Worm (Caenorhabditis elegans) whole organism, L3 larva: ENCODE measurements around the gene oac-10.

Experiments used
- R02D3.7 ChIP-seq: fragments of 150-350 bp; optimal IDR thresholded peaks from 2 replicates; lab custom pipeline; 2014; ENCODE audit warnings: missing biosample characterization, missing genetic modification characterization
- ZK546.5 ChIP-seq: sonication (generic microtip); optimal IDR thresholded peaks from 2 replicates; lab custom pipeline; 2017; ENCODE audit warnings: missing biosample characterization, missing genetic modification characterization
- aly-2 ChIP-seq: fragments of 150-350 bp; optimal IDR thresholded peaks from 2 replicates; lab custom pipeline; 2014; ENCODE audit warnings: missing biosample characterization, missing genetic modification characterization
- ama-1 ChIP-seq: fragments of 150-350 bp; optimal IDR thresholded peaks from 2 replicates; lab custom pipeline; 2018
- ceh-16 ChIP-seq: sonication (generic microtip); optimal IDR thresholded peaks from 2 replicates; lab custom pipeline; 2017; ENCODE audit warnings: missing biosample characterization, missing genetic modification characterization
- ceh-28 ChIP-seq: fragments of 150-350 bp; optimal IDR thresholded peaks from 2 replicates; lab custom pipeline; 2014; ENCODE audit warnings: missing biosample characterization, missing genetic modification reagents, missing genetic modification characterization
- ceh-82 ChIP-seq: fragments of 150-350 bp; optimal IDR thresholded peaks from 2 replicates; lab custom pipeline; 2014; ENCODE audit warnings: missing biosample characterization, missing genetic modification characterization
- ceh-9 ChIP-seq: sonication (generic microtip); optimal IDR thresholded peaks from 2 replicates; lab custom pipeline; 2018; ENCODE audit warnings: missing biosample characterization, missing genetic modification characterization
- egl-27 ChIP-seq: sonication (generic microtip); optimal IDR thresholded peaks from 4 replicates; lab custom pipeline; 2017; ENCODE audit warnings: missing biosample characterization, missing genetic modification reagents, missing genetic modification characterization
- egl-5 ChIP-seq: fragments of 150-350 bp; optimal IDR thresholded peaks from 2 replicates; lab custom pipeline; 2017; ENCODE audit warnings: missing biosample characterization, missing genetic modification reagents, missing genetic modification characterization, inconsistent platforms
- elt-1 ChIP-seq: fragments of 150-350 bp; optimal IDR thresholded peaks from 2 replicates; lab custom pipeline; 2014; ENCODE audit warnings: missing biosample characterization, missing genetic modification characterization
- elt-2 ChIP-seq: sonication (generic microtip); optimal IDR thresholded peaks from 2 replicates; lab custom pipeline; 2016; ENCODE audit warnings: missing genetic modification reagents, mild to moderate bottlenecking, missing genetic modification characterization, missing compliant biosample characterization
- elt-3 ChIP-seq, 3 experiments: fragments of 150-350 bp in 1 of 3; sonication (generic microtip) in 2 of 3; optimal IDR thresholded peaks; 2 replicates in 2 of 3; 4 replicates in 1 of 3; lab custom pipeline; 2014 to 2017; ENCODE audit warnings: missing biosample characterization in 3 of 3, missing genetic modification characterization in 3 of 3
- eor-1 ChIP-seq, 2 experiments: fragments of 150-350 bp; optimal IDR thresholded peaks; 2 replicates each; lab custom pipeline; 2014 to 2018; ENCODE audit warnings: missing biosample characterization in 2 of 2, missing genetic modification characterization in 2 of 2
- fkh-10 ChIP-seq: sonication (generic microtip); optimal IDR thresholded peaks from 2 replicates; lab custom pipeline; 2017; ENCODE audit warnings: missing biosample characterization, missing genetic modification reagents, missing genetic modification characterization
- fkh-2 ChIP-seq: fragments of 150-350 bp; optimal IDR thresholded peaks from 2 replicates; lab custom pipeline; 2014; ENCODE audit warnings: missing biosample characterization, missing genetic modification reagents, missing genetic modification characterization
- fos-1 ChIP-seq: fragments of 150-350 bp; optimal IDR thresholded peaks from 2 replicates; lab custom pipeline; 2014; ENCODE audit warnings: missing biosample characterization, missing genetic modification characterization
- hmg-11 ChIP-seq: sonication (generic microtip); optimal IDR thresholded peaks from 2 replicates; lab custom pipeline; 2016; ENCODE audit warnings: missing genetic modification characterization, missing compliant biosample characterization
- jun-1 ChIP-seq: fragments of 150-350 bp; optimal IDR thresholded peaks from 2 replicates; lab custom pipeline; 2014; ENCODE audit warnings: missing biosample characterization, missing genetic modification reagents, missing genetic modification characterization
- lin-15B ChIP-seq: fragments of 150-350 bp; optimal IDR thresholded peaks from 2 replicates; lab custom pipeline; 2014; ENCODE audit warnings: missing biosample characterization, missing genetic modification characterization
- lin-39 ChIP-seq: fragments of 150-350 bp; optimal IDR thresholded peaks from 2 replicates; lab custom pipeline; 2018; ENCODE audit warnings: missing biosample characterization, missing genetic modification reagents, missing genetic modification characterization
- lsy-12 ChIP-seq: sonication (generic microtip); optimal IDR thresholded peaks from 2 replicates; lab custom pipeline; 2016; ENCODE audit warnings: mild to moderate bottlenecking, missing genetic modification characterization, missing compliant biosample characterization
- mdl-1 ChIP-seq: fragments of 150-350 bp; optimal IDR thresholded peaks from 2 replicates; lab custom pipeline; 2014; ENCODE audit warnings: missing biosample characterization, missing genetic modification characterization
- mml-1 ChIP-seq: fragments of 150-350 bp; sonication (generic microtip); optimal IDR thresholded peaks from 3 replicates; lab custom pipeline; 2014; ENCODE audit warnings: missing biosample characterization, missing genetic modification characterization
- nfya-1 ChIP-seq: sonication (generic microtip); optimal IDR thresholded peaks from 2 replicates; lab custom pipeline; 2017; ENCODE audit warnings: missing genetic modification characterization, mild to moderate bottlenecking, missing compliant biosample characterization, antibody characterized with exemption, moderate library complexity; ENCODE audit not compliant: insufficient read depth
- nhr-11 ChIP-seq: fragments of 150-350 bp; optimal IDR thresholded peaks from 2 replicates; lab custom pipeline; 2014; ENCODE audit warnings: missing biosample characterization, missing genetic modification characterization
- nhr-12 ChIP-seq: fragments of 150-350 bp; optimal IDR thresholded peaks from 2 replicates; lab custom pipeline; 2014; ENCODE audit warnings: missing biosample characterization, missing genetic modification characterization
- nhr-23 ChIP-seq: fragments of 150-350 bp; optimal IDR thresholded peaks from 2 replicates; lab custom pipeline; 2014; ENCODE audit warnings: missing biosample characterization, missing genetic modification reagents, missing genetic modification characterization
- nhr-237 ChIP-seq: fragments of 150-350 bp; optimal IDR thresholded peaks from 2 replicates; lab custom pipeline; 2014; ENCODE audit warnings: missing biosample characterization, missing genetic modification characterization
- nhr-25 ChIP-seq: sonication (generic microtip); optimal IDR thresholded peaks from 2 replicates; lab custom pipeline; 2017; ENCODE audit warnings: missing biosample characterization, missing genetic modification characterization
- nhr-28 ChIP-seq: fragments of 150-350 bp; optimal IDR thresholded peaks from 2 replicates; lab custom pipeline; 2014; ENCODE audit warnings: missing biosample characterization, missing genetic modification characterization
- nhr-43 ChIP-seq: sonication (generic microtip); optimal IDR thresholded peaks from 2 replicates; lab custom pipeline; 2016; ENCODE audit warnings: mild to moderate bottlenecking, missing genetic modification characterization, missing compliant biosample characterization; ENCODE audit not compliant: poor library complexity, severe bottlenecking
- nhr-67 ChIP-seq: fragments of 150-350 bp; optimal IDR thresholded peaks from 2 replicates; lab custom pipeline; 2014; ENCODE audit warnings: missing biosample characterization, missing genetic modification characterization
- nhr-76 ChIP-seq: fragments of 150-350 bp; sonication (generic microtip); optimal IDR thresholded peaks from 5 replicates; lab custom pipeline; 2014; ENCODE audit warnings: missing biosample characterization, missing genetic modification characterization
- nhr-77 ChIP-seq: fragments of 150-350 bp; optimal IDR thresholded peaks from 2 replicates; lab custom pipeline; 2014; ENCODE audit warnings: missing biosample characterization, missing genetic modification characterization
- pha-4 ChIP-seq: fragments of 150-350 bp; optimal IDR thresholded peaks from 2 replicates; lab custom pipeline; 2014; ENCODE audit warnings: missing biosample characterization, missing genetic modification reagents, missing genetic modification characterization
- pqm-1 ChIP-seq: fragments of 150-350 bp; optimal IDR thresholded peaks from 2 replicates; lab custom pipeline; 2017; ENCODE audit warnings: missing biosample characterization, missing genetic modification characterization, inconsistent platforms
- sea-2 ChIP-seq: fragments of 150-350 bp; sonication (generic microtip); optimal IDR thresholded peaks from 4 replicates; lab custom pipeline; 2014; ENCODE audit warnings: missing biosample characterization, missing genetic modification reagents, missing genetic modification characterization
- skn-1 ChIP-seq: fragments of 150-350 bp; optimal IDR thresholded peaks from 2 replicates; lab custom pipeline; 2014; ENCODE audit warnings: missing biosample characterization, missing genetic modification characterization
- snpc-4 ChIP-seq: fragments of 150-350 bp; optimal IDR thresholded peaks from 2 replicates; lab custom pipeline; 2014; ENCODE audit warnings: missing biosample characterization, missing genetic modification characterization
- tbx-2 ChIP-seq: sonication (generic microtip); optimal IDR thresholded peaks from 2 replicates; lab custom pipeline; 2016; ENCODE audit warnings: mild to moderate bottlenecking, missing genetic modification characterization, missing compliant biosample characterization
- unc-39 ChIP-seq: sonication (generic microtip); optimal IDR thresholded peaks from 4 replicates; lab custom pipeline; 2017; ENCODE audit warnings: missing biosample characterization, missing genetic modification characterization
- unc-62 ChIP-seq: fragments of 150-350 bp; sonication (generic microtip); optimal IDR thresholded peaks from 4 replicates; lab custom pipeline; 2014; ENCODE audit warnings: missing biosample characterization, missing genetic modification reagents, missing genetic modification characterization
- zag-1 ChIP-seq: fragments of 150-350 bp; optimal IDR thresholded peaks from 2 replicates; lab custom pipeline; 2014; ENCODE audit warnings: missing biosample characterization, missing genetic modification characterization
- ztf-11 ChIP-seq: fragments of 150-350 bp; optimal IDR thresholded peaks from 2 replicates; lab custom pipeline; 2014; ENCODE audit warnings: missing biosample characterization, missing genetic modification characterization
- ztf-4 ChIP-seq: fragments of 150-350 bp; optimal IDR thresholded peaks from 2 replicates; lab custom pipeline; 2014; ENCODE audit warnings: missing biosample characterization, missing genetic modification characterization

Gene oac-10

DNA sequence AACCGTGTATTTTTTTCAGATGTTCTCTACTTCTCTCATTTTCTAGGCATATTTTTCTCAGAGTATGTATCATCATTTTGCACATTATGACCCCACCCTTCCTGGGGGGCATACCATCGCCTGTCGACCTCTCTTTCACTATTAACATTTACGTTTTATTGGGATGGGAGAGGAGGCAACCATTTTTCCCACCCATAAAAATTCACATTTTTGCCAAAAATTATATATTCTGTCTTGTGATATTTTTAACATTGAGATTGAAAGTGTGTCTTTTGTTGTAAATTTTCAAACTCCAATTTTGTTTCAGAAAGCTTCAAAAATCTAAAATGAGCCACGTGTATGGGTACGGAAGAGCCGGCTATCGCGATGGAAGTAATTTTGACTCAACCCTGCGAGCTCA, 25.1 kb downstream of the oac-10 start, which contains the start of gene F53C3.7:
TSS of gene F53C3.7 (plus strand) at position 301 of the 400 bp plus-strand sequence.
- TF ChIP-seq lsy-12 (no peak), ztf-11 (tag; lab: Kevin White, UChicago) (no peak), ceh-16 (tag; lab: Kevin White, UChicago) (no peak), skn-1 (no peak), nhr-67 (tag; lab: Kevin White, UChicago) (no peak), elt-1 (tag; lab: Kevin White, UChicago) (no peak), nhr-28 (tag; lab: Kevin White, UChicago) (no peak), egl-5 (tag; lab: Kevin White, UChicago) (no peak), mdl-1 (tag; lab: Kevin White, UChicago) (no peak), zag-1 (tag; lab: Kevin White, UChicago) (no peak), ama-1 (lab: Kevin White, UChicago) (no peak)

DNA sequence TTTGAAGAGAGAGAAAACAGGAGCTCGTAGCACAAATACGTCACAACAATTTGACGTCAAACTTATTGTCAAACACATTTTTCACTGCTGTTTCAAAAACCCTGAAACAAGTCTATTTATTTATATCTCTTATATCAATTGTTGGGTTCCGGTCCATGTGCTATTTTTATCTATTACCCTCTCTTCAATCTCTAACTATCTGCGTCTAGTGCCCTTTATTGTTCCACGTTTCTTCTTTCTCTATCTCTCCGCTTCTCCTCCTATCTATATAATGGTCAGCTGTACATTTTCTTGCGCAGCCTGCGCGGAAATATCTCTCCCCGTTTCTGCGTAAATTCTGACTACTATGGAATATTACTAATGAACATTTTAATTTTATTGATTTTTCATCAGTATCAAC, 27.2 kb downstream of the oac-10 start:
- TF ChIP-seq nhr-43 (tag; lab: Kevin White, UChicago) = peak; percentile 1
- TF ChIP-seq egl-5 (tag; lab: Kevin White, UChicago) = peak; percentile 13
- no peak for TF ChIP-seq eor-1 (tag; optimal IDR thresholded peaks at IDR 0.05; lab: Kevin White, UChicago)
- no peak for TF ChIP-seq snpc-4 (tag; lab: Kevin White, UChicago)
- TF ChIP-seq nhr-76 (tag; lab: Kevin White, UChicago) = no peak
- TF ChIP-seq ama-1 (lab: Kevin White, UChicago) = no peak
- TF ChIP-seq nfya-1 = peak; percentile 61
- peak; percentile 38 for TF ChIP-seq ceh-28 (tag; lab: Kevin White, UChicago)
- TF ChIP-seq pha-4 (tag; lab: Kevin White, UChicago) = peak; percentile 52
- TF ChIP-seq nhr-23 = peak; percentile 23
- TF ChIP-seq hmg-11 = no peak

DNA sequence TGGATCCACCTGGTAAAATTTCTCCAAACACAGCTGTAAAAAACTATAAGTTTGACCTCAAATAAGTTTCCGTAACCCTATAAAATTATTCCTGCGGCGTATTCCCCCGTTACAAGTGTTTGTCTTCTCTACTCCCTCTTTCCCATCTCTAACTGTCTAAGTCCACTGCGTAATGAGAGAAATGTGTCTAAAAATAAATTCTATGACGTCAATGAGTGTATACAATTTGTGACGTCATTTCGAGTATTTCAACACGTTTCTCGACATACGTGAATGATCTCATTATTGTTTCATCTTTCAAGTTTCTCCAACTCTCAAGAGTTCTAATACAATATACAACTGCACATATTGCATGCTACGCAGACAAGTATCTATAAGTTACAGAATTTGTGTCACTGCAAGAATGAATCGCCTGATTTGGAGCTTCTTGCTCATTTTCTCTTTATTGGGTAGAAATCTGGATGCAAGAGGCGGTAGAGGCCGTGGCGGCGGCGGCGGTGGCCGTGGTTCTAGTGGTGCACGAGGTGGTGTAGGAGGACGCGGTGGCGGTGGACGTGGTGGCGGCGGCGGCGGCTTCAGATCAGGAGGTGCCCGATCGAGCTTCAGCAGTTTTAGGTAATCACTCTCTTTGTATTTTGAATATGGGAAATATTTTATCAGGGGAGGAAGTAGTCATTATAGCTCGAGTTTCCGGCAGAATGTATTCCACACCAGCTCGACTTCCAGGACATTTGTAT, 28.2 kb downstream of the oac-10 start, which contains the start of gene F53C3.6:
TSS of gene F53C3.6 (plus strand) at position 385 of the 737 bp plus-strand sequence.
- no peak for TF ChIP-seq ceh-9 (tag; lab: Kevin White, UChicago)
- TF ChIP-seq lin-39 = peak; percentile 4
- no peak for TF ChIP-seq ztf-11 (tag; lab: Kevin White, UChicago)
- no peak for TF ChIP-seq hmg-11
- TF ChIP-seq elt-1 (tag; lab: Kevin White, UChicago) = no peak
- TF ChIP-seq fos-1 (tag; lab: Kevin White, UChicago) = no peak
- TF ChIP-seq unc-62 (GFP tag; lab: Kevin White, UChicago) = no peak
- TF ChIP-seq nhr-23 = no peak
- TF ChIP-seq elt-2 (tag; lab: Kevin White, UChicago) = peak; percentile 44
- peak; percentile 40 for TF ChIP-seq egl-27 (tag; lab: Kevin White, UChicago)
- no peak for TF ChIP-seq sea-2 (GFP tag; lab: Kevin White, UChicago)
- TF ChIP-seq ztf-4 (tag; lab: Kevin White, UChicago) = no peak
- no peak for TF ChIP-seq zag-1 (tag; lab: Kevin White, UChicago)
- no peak for TF ChIP-seq snpc-4 (tag; lab: Kevin White, UChicago)
- no peak for TF ChIP-seq nhr-237
- TF ChIP-seq nhr-28 (tag; lab: Kevin White, UChicago) = no peak
- TF ChIP-seq nhr-77 = no peak
- TF ChIP-seq fkh-10 (GFP tag; lab: Kevin White, UChicago) = no peak
- TF ChIP-seq nhr-76 (tag; lab: Kevin White, UChicago) = no peak
- TF ChIP-seq skn-1 = no peak
- no peak for TF ChIP-seq fkh-2 (tag; lab: Kevin White, UChicago)
- peak; percentile 16 for TF ChIP-seq pqm-1 (tag; lab: Kevin White, UChicago)
- TF ChIP-seq ceh-28 (tag; lab: Kevin White, UChicago) = peak; percentile 37
- TF ChIP-seq unc-39 (tag; lab: Kevin White, UChicago) = no peak
- no peak for TF ChIP-seq ama-1 (lab: Kevin White, UChicago)
- TF ChIP-seq aly-2 (tag; lab: Kevin White, UChicago) = no peak
- TF ChIP-seq lin-15B (tag; lab: Kevin White, UChicago) = no peak
- TF ChIP-seq elt-3 (tag; optimal IDR thresholded peaks at IDR 0.05; lab: Kevin White, UChicago) = no peak
- peak; percentile 52 for TF ChIP-seq egl-5 (tag; lab: Kevin White, UChicago)
- TF ChIP-seq tbx-2 (tag; lab: Kevin White, UChicago) = no peak
- TF ChIP-seq nhr-11 (tag; lab: Kevin White, UChicago) = no peak
- TF ChIP-seq ceh-16 (tag; lab: Kevin White, UChicago) = no peak
- TF ChIP-seq lsy-12 = no peak
- TF ChIP-seq mml-1 = no peak
- peak; percentile 65 for TF ChIP-seq nfya-1
- TF ChIP-seq ZK546.5 (tag; lab: Kevin White, UChicago) = no peak
- TF ChIP-seq R02D3.7 = no peak
- TF ChIP-seq nhr-12 (tag; lab: Kevin White, UChicago) = no peak
- TF ChIP-seq nhr-67 (tag; lab: Kevin White, UChicago) = no peak
- TF ChIP-seq jun-1 = peak; percentile 33
- peak; percentile 16 for TF ChIP-seq mdl-1 (tag; lab: Kevin White, UChicago)
- peak; percentile 42 for TF ChIP-seq nhr-25
- TF ChIP-seq ceh-82 (tag; lab: Kevin White, UChicago) = no peak
- TF ChIP-seq pha-4 (tag; lab: Kevin White, UChicago) = no peak
- no peak for TF ChIP-seq eor-1 (tag; optimal IDR thresholded peaks at IDR 0.05; lab: Kevin White, UChicago)
